Fruit fly (Drosophila melanogaster) whole organism: ENCODE results near the gene Ugt307A1.

Experiments used
- CG8478 ChIP-seq: fragments of >200 bp; optimal IDR thresholded peaks from 2 replicates; lab custom pipeline; 2018; ENCODE audit warnings: inconsistent platforms
- EcR ChIP-seq, 2 experiments: fragments of >200 bp; optimal IDR thresholded peaks; 2 replicates each; lab custom pipeline; 2017; ENCODE audit warnings: missing biosample characterization in 2 of 2, missing genetic modification characterization in 2 of 2, missing genetic modification reagents in 2 of 2
- psq ChIP-seq: fragments of >200 bp; optimal IDR thresholded peaks from 2 replicates; lab custom pipeline; 2017
- usp ChIP-seq: fragments of >200 bp; optimal IDR thresholded peaks from 2 replicates; lab custom pipeline; 2017; ENCODE audit warnings: missing biosample characterization, missing genetic modification characterization, mixed read lengths

dm6 chr2L:7073011-7073410 is 5.2 kb downstream of the Ugt307A1 start:
- TF ChIP-seq usp (no peak), psq (lab: Kevin White, UChicago) (no peak), CG8478 (lab: Kevin White, UChicago) (no peak), EcR (GFP tag; optimal IDR thresholded peaks at IDR 0.05; lab: Kevin White, UChicago) (no peak)
